Fruit fly (Drosophila melanogaster): ENCODE measurements around the gene CG44437.

DNA sequence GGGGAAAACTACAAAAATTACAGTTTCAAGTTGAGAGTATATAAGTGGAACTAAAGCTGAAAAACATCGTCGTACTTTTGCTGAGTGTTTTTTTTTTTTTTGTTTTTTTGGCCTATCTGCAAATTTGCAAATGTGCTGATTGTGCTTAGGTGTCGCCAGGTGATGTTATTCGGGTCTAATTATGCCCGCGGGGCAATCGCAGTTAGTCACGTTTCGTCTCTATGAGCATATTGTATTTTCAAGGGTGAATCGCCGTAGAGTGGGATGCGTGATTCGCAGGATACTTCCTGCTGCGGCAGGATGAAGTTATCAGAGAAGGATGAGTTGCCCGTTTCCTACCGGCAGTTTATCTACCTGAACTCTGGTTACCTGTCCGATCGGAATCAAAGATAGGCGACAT lies 27.8 kb upstream of the CG44437 start:
- no peak for TF ChIP-seq Sox102F (GFP tag; optimal IDR thresholded peaks at IDR 0.05)
- TF ChIP-seq Eip78C (GFP tag): no peak
- TF ChIP-seq CG16779 (tag; optimal IDR thresholded peaks at IDR 0.05): no peak
- no peak for TF ChIP-seq CG8319 (GFP tag; optimal IDR thresholded peaks at IDR 0.05)
- TF ChIP-seq Eip75B (GFP tag; optimal IDR thresholded peaks at IDR 0.05): no peak
- no peak for TF ChIP-seq CG7368 (GFP tag; optimal IDR thresholded peaks at IDR 0.05)
- no peak for TF ChIP-seq Hr4 (GFP tag; optimal IDR thresholded peaks at IDR 0.05)
- TF ChIP-seq CG11762 (GFP tag; optimal IDR thresholded peaks at IDR 0.05; ENCODE audit: insufficient read depth): no peak
- no peak for TF ChIP-seq CG1621 (tag; optimal IDR thresholded peaks at IDR 0.05)
- no peak for TF ChIP-seq Blimp-1 (GFP tag; optimal IDR thresholded peaks at IDR 0.05)
- no peak for TF ChIP-seq esn (GFP tag; optimal IDR thresholded peaks at IDR 0.05)
- TF ChIP-seq CG6163 (GFP tag; IDR thresholded peaks at IDR 0.05): no peak
- TF ChIP-seq CG10631 (GFP tag; optimal IDR thresholded peaks at IDR 0.05): no peak
- TF ChIP-seq Smox (GFP tag; optimal IDR thresholded peaks at IDR 0.05): no peak

All from whole organism, prepupa.